Worm (Caenorhabditis elegans): ENCODE results near the gene svop-1.

DNA sequence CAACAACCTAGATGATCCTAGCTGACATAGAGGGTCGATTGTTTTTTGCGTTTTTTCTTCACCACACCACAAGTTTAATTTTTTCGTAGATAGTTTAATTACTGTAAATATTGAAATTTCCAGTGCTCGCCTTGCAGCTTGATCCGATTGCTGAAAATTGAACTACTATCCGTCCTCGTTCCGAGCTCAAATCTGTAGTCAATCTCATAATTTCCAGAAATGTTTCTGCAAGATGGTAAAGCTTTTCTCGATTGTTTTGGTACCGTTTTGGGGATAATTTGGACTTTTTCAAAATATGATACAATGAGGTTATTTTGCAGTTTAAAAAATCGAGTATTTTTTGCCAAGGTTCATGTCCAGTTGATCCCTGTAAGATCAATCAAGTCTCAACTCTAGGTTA, 19.2 kb downstream of the svop-1 start:
- TF ChIP-seq snpc-4 (tag; optimal IDR thresholded peaks at IDR 0.05): no peak
- TF ChIP-seq nhr-12 (tag; optimal IDR thresholded peaks at IDR 0.05): no peak
- no peak for TF ChIP-seq nhr-237 (tag; optimal IDR thresholded peaks at IDR 0.05)
- TF ChIP-seq lsy-2 (tag; optimal IDR thresholded peaks at IDR 0.05): no peak
- TF ChIP-seq blmp-1 (tag; optimal IDR thresholded peaks at IDR 0.05; ENCODE audit: insufficient read depth): no peak
- no peak for TF ChIP-seq ztf-11 (tag; optimal IDR thresholded peaks at IDR 0.05)
- no peak for TF ChIP-seq fos-1 (tag; optimal IDR thresholded peaks at IDR 0.05)
- TF ChIP-seq F13H6.1 (tag; optimal IDR thresholded peaks at IDR 0.05): no peak
- no peak for TF ChIP-seq mab-5 (tag; optimal IDR thresholded peaks at IDR 0.05)
- no peak for TF ChIP-seq ZK546.5 (tag; optimal IDR thresholded peaks at IDR 0.05)
- no peak for TF ChIP-seq nhr-11 (tag; optimal IDR thresholded peaks at IDR 0.05)
- TF ChIP-seq lin-13 (GFP tag; optimal IDR thresholded peaks at IDR 0.05): no peak
